Worm (Caenorhabditis elegans) whole organism, young adult: ENCODE results near the gene gegf-1.
A peak's percentile ranks its signal among the peaks of the same experiment; 100 is the strongest.

Experiments
- B0019.2 ChIP-seq: fragments of 200-800 bp; sonication (Bioruptor generic); conservative IDR thresholded peaks from 2 replicates; pipeline ENCODE4 v1.3.6; 2022; ENCODE audit warnings: missing genetic modification reagents, missing genetic modification characterization, missing compliant biosample characterization
- B0035.1 ChIP-seq: sonication (generic microtip); optimal IDR thresholded peaks from 2 replicates; lab custom pipeline; 2016; ENCODE audit warnings: missing genetic modification characterization, mild to moderate bottlenecking, missing compliant biosample characterization, missing genotype, missing genetic modification reagents
- B0261.1 ChIP-seq: sonication (generic microtip); optimal IDR thresholded peaks from 2 replicates; lab custom pipeline; 2016; ENCODE audit warnings: mild to moderate bottlenecking, missing genetic modification characterization, moderate library complexity, missing compliant biosample characterization
- F10E7.11 ChIP-seq: sonication (generic microtip); optimal IDR thresholded peaks from 2 replicates; lab custom pipeline; 2017; ENCODE audit warnings: mild to moderate bottlenecking, missing genetic modification characterization, moderate library complexity, missing compliant biosample characterization
- F22D6.2 ChIP-seq: sonication (generic microtip); optimal IDR thresholded peaks from 2 replicates; lab custom pipeline; 2016; ENCODE audit warnings: mild to moderate bottlenecking, missing genetic modification characterization, missing compliant biosample characterization
- F23B12.7 ChIP-seq: sonication (generic microtip); optimal IDR thresholded peaks from 2 replicates; lab custom pipeline; 2017; ENCODE audit warnings: missing genetic modification characterization, mild to moderate bottlenecking, missing compliant biosample characterization, antibody characterized with exemption, moderate library complexity; ENCODE audit not compliant: insufficient read depth
- F52B5.7 ChIP-seq: sonication (generic microtip); optimal IDR thresholded peaks from 2 replicates; lab custom pipeline; 2016; ENCODE audit warnings: mild to moderate bottlenecking, missing genetic modification characterization, missing compliant biosample characterization
- Y53F4B.3 ChIP-seq: fragments of 200-800 bp; sonication (Bioruptor generic); IDR thresholded peaks from 2 replicates; pipeline ENCODE4 v1.3.6; 2022; ENCODE audit warnings: missing genetic modification reagents, missing genetic modification characterization, missing compliant biosample characterization
- Y67H2A.10 ChIP-seq: fragments of 200-800 bp; sonication (Bioruptor generic); conservative IDR thresholded peaks from 2 replicates; pipeline ENCODE4 v1.3.6; 2022; ENCODE audit warnings: missing genetic modification reagents, missing genetic modification characterization, missing compliant biosample characterization
- Y79H2A.3 ChIP-seq: fragments of 200-800 bp; sonication (Bioruptor generic); conservative IDR thresholded peaks from 2 replicates; pipeline ENCODE4 v1.3.6; 2022; ENCODE audit warnings: missing genetic modification reagents, missing genetic modification characterization, missing compliant biosample characterization
- athp-1 ChIP-seq: sonication (generic microtip); optimal IDR thresholded peaks from 2 replicates; lab custom pipeline; 2017; ENCODE audit warnings: mild to moderate bottlenecking, missing genetic modification characterization, missing compliant biosample characterization
- attf-6 ChIP-seq: fragments of 200-800 bp; sonication (Bioruptor generic); IDR thresholded peaks from 2 replicates; pipeline ENCODE4 v1.3.6; 2022; ENCODE audit warnings: missing genetic modification reagents, missing genetic modification characterization, missing compliant biosample characterization
- ccch-3 ChIP-seq: fragments of 200-800 bp; sonication (Bioruptor generic); optimal IDR thresholded peaks from 2 replicates; lab custom pipeline; 2018; ENCODE audit warnings: mild to moderate bottlenecking, missing genetic modification characterization, missing compliant biosample characterization
- cebp-1 ChIP-seq, 2 experiments: fragments of 200-800 bp in 1 of 2; sonication (Bioruptor generic) in 1 of 2; sonication (generic microtip) in 1 of 2; IDR thresholded peaks in 1 of 2; optimal IDR thresholded peaks in 1 of 2; 2 replicates each; pipeline versions ENCODE4 v1.3.6 to Lab custom; 2017 to 2022; ENCODE audit warnings: missing compliant biosample characterization in 2 of 2, missing genetic modification characterization in 2 of 2, mild to moderate bottlenecking in 1 of 2, missing genetic modification reagents in 1 of 2, moderate library complexity in 1 of 2
- ceh-27 ChIP-seq: fragments of 200-800 bp; sonication (Bioruptor generic); optimal IDR thresholded peaks from 2 replicates; lab custom pipeline; 2018; ENCODE audit warnings: mild to moderate bottlenecking, missing genetic modification characterization, moderate library complexity, missing compliant biosample characterization
- ceh-40 ChIP-seq: fragments of 200-800 bp; sonication (Bioruptor generic); IDR thresholded peaks from 2 replicates; pipeline ENCODE4 v1.3.6; 2022; ENCODE audit warnings: missing genetic modification characterization, missing compliant biosample characterization
- die-1 ChIP-seq: sonication (generic microtip); optimal IDR thresholded peaks from 2 replicates; lab custom pipeline; 2016; ENCODE audit warnings: missing genotype, mild to moderate bottlenecking, missing genetic modification characterization, missing compliant biosample characterization
- dox-1 ChIP-seq: fragments of 200-800 bp; sonication (Bioruptor generic); IDR thresholded peaks from 2 replicates; pipeline ENCODE4 v1.3.6; 2022; ENCODE audit warnings: missing genetic modification reagents, missing genetic modification characterization, missing compliant biosample characterization
- efl-1 ChIP-seq: fragments of 150-350 bp; optimal IDR thresholded peaks from 2 replicates; lab custom pipeline; 2014; ENCODE audit warnings: missing biosample characterization, missing genetic modification reagents, missing genetic modification characterization
- egrh-3 ChIP-seq: fragments of 200-800 bp; sonication (Bioruptor generic); IDR thresholded peaks from 2 replicates; pipeline ENCODE4 v1.3.6; 2022; ENCODE audit warnings: missing genetic modification reagents, missing genetic modification characterization, missing compliant biosample characterization
- him-1 ChIP-seq: sonication (generic microtip); optimal IDR thresholded peaks from 2 replicates; lab custom pipeline; 2016; ENCODE audit warnings: missing genotype, missing genetic modification reagents, missing genetic modification characterization, missing compliant biosample characterization
- hmg-1.2 ChIP-seq: fragments of 200-800 bp; sonication (Bioruptor generic); IDR thresholded peaks from 2 replicates; pipeline ENCODE4 v1.3.6; 2022; ENCODE audit warnings: missing genetic modification reagents, missing genetic modification characterization, missing compliant biosample characterization
- hrde-1 ChIP-seq: sonication (generic microtip); optimal IDR thresholded peaks from 2 replicates; lab custom pipeline; 2016; ENCODE audit warnings: missing genetic modification characterization, mild to moderate bottlenecking, missing compliant biosample characterization, moderate library complexity, missing genotype, missing genetic modification reagents, borderline replicate concordance
- hsf-1 ChIP-seq: fragments of 200-800 bp; sonication (Bioruptor generic); IDR thresholded peaks from 2 replicates; pipeline ENCODE4 v1.3.6; 2022; ENCODE audit warnings: missing genetic modification reagents, missing genetic modification characterization, missing compliant biosample characterization
- let-607 ChIP-seq, 2 experiments: fragments of 200-800 bp in 1 of 2; sonication (Bioruptor generic) in 1 of 2; sonication (generic microtip) in 1 of 2; optimal IDR thresholded peaks; 2 replicates each; lab custom pipeline; 2016 to 2018; ENCODE audit warnings: mild to moderate bottlenecking in 2 of 2, missing compliant biosample characterization in 2 of 2, missing genetic modification characterization in 2 of 2, moderate library complexity in 2 of 2, missing genotype in 1 of 2
- lir-1 ChIP-seq: fragments of 200-800 bp; sonication (Bioruptor generic); conservative IDR thresholded peaks from 2 replicates; pipeline ENCODE4 v1.3.6; 2022; ENCODE audit warnings: missing genetic modification reagents, missing genetic modification characterization, missing compliant biosample characterization
- madf-3 ChIP-seq: fragments of 200-800 bp; sonication (Bioruptor generic); IDR thresholded peaks from 2 replicates; pipeline ENCODE4 v1.3.6; 2022; ENCODE audit warnings: missing genetic modification reagents, missing genetic modification characterization, missing compliant biosample characterization
- madf-6 ChIP-seq: fragments of 200-800 bp; sonication (Bioruptor generic); IDR thresholded peaks from 2 replicates; pipeline ENCODE4 v1.3.6; 2022; ENCODE audit warnings: missing genetic modification reagents, missing genetic modification characterization, missing compliant biosample characterization
- mcd-1 ChIP-seq: fragments of 200-800 bp; sonication (Bioruptor generic); IDR thresholded peaks from 2 replicates; pipeline ENCODE4 v1.3.6; 2022; ENCODE audit warnings: missing genetic modification reagents, missing genetic modification characterization, missing compliant biosample characterization
- mel-28 ChIP-seq: sonication (generic microtip); optimal IDR thresholded peaks from 2 replicates; lab custom pipeline; 2016; ENCODE audit warnings: borderline replicate concordance, mild to moderate bottlenecking, missing genetic modification characterization, missing compliant biosample characterization
- mxl-1 ChIP-seq: sonication (generic microtip); optimal IDR thresholded peaks from 2 replicates; lab custom pipeline; 2016; ENCODE audit warnings: missing genetic modification characterization, missing compliant biosample characterization
- nfya-1 ChIP-seq: sonication (generic microtip); optimal IDR thresholded peaks from 2 replicates; lab custom pipeline; 2017; ENCODE audit warnings: antibody characterized with exemption, missing compliant biosample characterization, missing genetic modification characterization, borderline replicate concordance; ENCODE audit not compliant: insufficient read depth
- nhr-179 ChIP-seq: sonication (generic microtip); optimal IDR thresholded peaks from 2 replicates; lab custom pipeline; 2016; ENCODE audit warnings: mild to moderate bottlenecking, missing genetic modification characterization, missing compliant biosample characterization
- nhr-80 ChIP-seq: sonication (generic microtip); optimal IDR thresholded peaks from 2 replicates; lab custom pipeline; 2016; ENCODE audit warnings: missing genetic modification characterization, missing compliant biosample characterization
- pbrm-1 ChIP-seq: fragments of 200-800 bp; sonication (Bioruptor generic); IDR thresholded peaks from 2 replicates; pipeline ENCODE4 v1.3.6; 2022; ENCODE audit warnings: missing genetic modification reagents, missing genetic modification characterization, missing compliant biosample characterization
- pha-4 ChIP-seq: fragments of 150-350 bp; sonication (generic microtip); optimal IDR thresholded peaks from 2 replicates; lab custom pipeline; 2014; ENCODE audit warnings: missing biosample characterization, missing genetic modification reagents, missing genetic modification characterization
- snpc-3.4 ChIP-seq: sonication (generic microtip); optimal IDR thresholded peaks from 2 replicates; lab custom pipeline; 2017; ENCODE audit warnings: missing genetic modification characterization, mild to moderate bottlenecking, missing compliant biosample characterization, antibody characterized with exemption, moderate library complexity, missing genotype, missing genetic modification reagents
- unc-130 ChIP-seq: sonication (generic microtip); optimal IDR thresholded peaks from 2 replicates; lab custom pipeline; 2016; ENCODE audit warnings: missing genetic modification reagents, missing genetic modification characterization, missing compliant biosample characterization
- ztf-26 ChIP-seq: sonication (generic microtip); optimal IDR thresholded peaks from 2 replicates; lab custom pipeline; 2017; ENCODE audit warnings: missing genetic modification characterization, missing compliant biosample characterization
- ztf-28 ChIP-seq: fragments of 200-800 bp; sonication (Bioruptor generic); IDR thresholded peaks from 2 replicates; pipeline ENCODE4 v1.3.6; 2022; ENCODE audit warnings: missing genetic modification reagents, missing genetic modification characterization, missing compliant biosample characterization
- ztf-3 ChIP-seq: fragments of 200-800 bp; sonication (Bioruptor generic); optimal IDR thresholded peaks from 2 replicates; lab custom pipeline; 2018; ENCODE audit warnings: mild to moderate bottlenecking, missing genetic modification characterization, missing compliant biosample characterization

gegf-1 gene

ce11 chrIV:192046-192445 is 34.3 kb upstream of the gegf-1 start, which contains the start of gene Y38C1AA.12 (continued):
- no peak for TF ChIP-seq efl-1
- TF ChIP-seq athp-1 (tag; lab: Kevin White, UChicago) = peak; percentile 77
- TF ChIP-seq dox-1 (GFP tag; lab: Robert Waterston, UW) = peak; percentile 86
- TF ChIP-seq cebp-1 (GFP tag; IDR thresholded peaks at IDR 0.05; lab: Robert Waterston, UW) = peak; percentile 62
- peak; percentile 70 for TF ChIP-seq cebp-1 (tag; optimal IDR thresholded peaks at IDR 0.05; lab: Kevin White, UChicago)
- TF ChIP-seq lir-1 = 0 out of 2 replicates have a peak, but pooled peaks have one; percentile 40
- no peak for TF ChIP-seq B0019.2
- no peak for TF ChIP-seq die-1 (tag; lab: Kevin White, UChicago)
- peak; percentile 11 for TF ChIP-seq nhr-80 (tag; lab: Kevin White, UChicago)
- TF ChIP-seq mcd-1 (GFP tag; lab: Robert Waterston, UW) = peak; percentile 78
- TF ChIP-seq B0035.1 = no peak
- no peak for TF ChIP-seq mxl-1 (tag; lab: Kevin White, UChicago)
- TF ChIP-seq snpc-3.4 (tag; lab: Kevin White, UChicago) = peak; percentile 8
- TF ChIP-seq F10E7.11 (tag; lab: Kevin White, UChicago) = peak; percentile 46
- peak; percentile 89 for TF ChIP-seq unc-130 (GFP tag; lab: Kevin White, UChicago)
- no peak for TF ChIP-seq ztf-3 (GFP tag; lab: Kevin White, UChicago)
- no peak for TF ChIP-seq nhr-179 (tag; lab: Kevin White, UChicago)
- TF ChIP-seq egrh-3 = no peak; the same call in 1 of the 2 replicates
- no peak for TF ChIP-seq F52B5.7 (tag; lab: Kevin White, UChicago)
- TF ChIP-seq pha-4 (tag; lab: Kevin White, UChicago) = no peak
- peak; percentile 3 for TF ChIP-seq B0261.1
- TF ChIP-seq him-1 (tag; lab: Kevin White, UChicago) = peak; percentile 84
- TF ChIP-seq madf-3 (GFP tag; lab: Robert Waterston, UW) = peak; percentile 87
- no peak for TF ChIP-seq Y53F4B.3 (GFP tag; lab: Robert Waterston, UW)
- TF ChIP-seq ztf-28 (GFP tag; lab: Robert Waterston, UW) = peak; percentile 63; the same call in 1 of the 2 replicates
- TF ChIP-seq hrde-1 = peak; percentile 44
- peak; percentile 88 for TF ChIP-seq ceh-27
- TF ChIP-seq F23B12.7 = peak; percentile 41
- peak; percentile 66; the same call in 1 of the 2 replicates for TF ChIP-seq Y67H2A.10 (GFP tag; lab: Robert Waterston, UW)
- TF ChIP-seq F22D6.2 = peak; percentile 55
- TF ChIP-seq pbrm-1 (GFP tag; lab: Robert Waterston, UW) = no peak
- peak; percentile 54; the same call in 1 of the 2 replicates for TF ChIP-seq Y79H2A.3 (GFP tag; lab: Robert Waterston, UW)
- TF ChIP-seq madf-6 = peak; percentile 65; the same call in 1 of the 2 replicates
- TF ChIP-seq hsf-1 (GFP tag; lab: Robert Waterston, UW) = no peak
- TF ChIP-seq let-607 (tag; optimal IDR thresholded peaks at IDR 0.05; lab: Kevin White, UChicago) = peak in 1 of 2 experiments; percentile 78

ce11 chrIV:189087-189486 is 31.4 kb upstream of the gegf-1 start:
- TF ChIP-seq ccch-3 (GFP tag; lab: Kevin White, UChicago) (no peak), ztf-26 (tag; lab: Kevin White, UChicago) (no peak), nhr-80 (tag; lab: Kevin White, UChicago) (peak; percentile 73)

ce11 chrIV:187336-187735 is 29.6 kb upstream of the gegf-1 start:
- TF ChIP-seq nfya-1 (tag; lab: Kevin White, UChicago) (no peak), nhr-80 (tag; lab: Kevin White, UChicago) (peak; percentile 76), hmg-1.2 (GFP tag; lab: Robert Waterston, UW) (no peak), ceh-40 (0 out of 2 replicates have a peak, but pooled peaks have one; percentile 9), cebp-1 (GFP tag; IDR thresholded peaks at IDR 0.05; lab: Robert Waterston, UW) (0 out of 2 replicates have a peak, but pooled peaks have one; percentile 55), cebp-1 (tag; optimal IDR thresholded peaks at IDR 0.05; lab: Kevin White, UChicago) (peak; percentile 37), attf-6 (GFP tag; lab: Robert Waterston, UW) (no peak), mel-28 (tag; lab: Kevin White, UChicago) (no peak), dox-1 (GFP tag; lab: Robert Waterston, UW) (no peak)
